Worm (Caenorhabditis elegans): ENCODE results near the gene Y49F6A.11.

Gene Y49F6A.11

DNA sequence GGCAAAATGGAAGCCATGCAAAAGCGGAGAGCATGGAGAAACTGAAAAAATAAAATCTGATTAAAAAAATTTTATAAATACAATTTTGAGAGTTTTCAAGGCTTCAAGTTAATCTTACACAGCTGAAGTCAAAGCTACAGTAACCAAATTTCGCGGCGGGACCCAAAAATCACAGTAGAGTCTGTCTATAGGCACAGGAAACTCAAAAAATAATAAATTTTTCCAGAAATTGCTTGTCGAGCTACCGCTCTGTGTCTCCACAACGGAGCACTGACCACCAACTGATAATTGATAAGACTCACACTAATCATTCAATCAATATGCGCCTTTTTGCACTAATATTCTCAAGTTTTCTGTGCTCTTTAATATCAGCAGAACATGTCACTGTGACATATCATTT, 48.3 kb downstream of the Y49F6A.11 start, which contains the start of gene W10G11.19:
TSS of gene W10G11.19 (plus strand) at position 301 of the 400 bp plus-strand sequence.
- TF ChIP-seq hsf-1 (GFP tag; IDR thresholded peaks at IDR 0.05) (no peak), nhr-80 (tag; optimal IDR thresholded peaks at IDR 0.05) (peak; percentile 59), sptf-2 (GFP tag; optimal IDR thresholded peaks at IDR 0.05) (no peak), hlh-12 (tag; optimal IDR thresholded peaks at IDR 0.05) (no peak), C06A6.2 (GFP tag; conservative IDR thresholded peaks at IDR 0.05) (no peak), unc-130 (GFP tag; optimal IDR thresholded peaks at IDR 0.05) (no peak)

Data from whole organism, young adult.